Fruit fly (Drosophila melanogaster) whole organism, embryonic: ENCODE data around the gene alpha-Man-IIb.
A peak's percentile ranks its signal among the peaks of the same experiment; 100 is the strongest.

ENCODE experiments used
- CG14014 ChIP-seq: fragments of 200-800 bp; sonication (Bioruptor generic); IDR thresholded peaks from 2 replicates; pipeline ENCODE4 v1.3.6; 2022; ENCODE audit warnings: missing biosample characterization, missing genetic modification characterization
- CG6272 ChIP-seq: fragments of 200-800 bp; sonication (Bioruptor generic); IDR thresholded peaks from 2 replicates; pipeline ENCODE4 v1.3.6; 2022; ENCODE audit warnings: missing biosample characterization, missing genetic modification characterization
- CG9437 ChIP-seq: fragments of 200-800 bp; sonication (Bioruptor generic); optimal IDR thresholded peaks from 2 replicates; lab custom pipeline; 2018; ENCODE audit warnings: missing biosample characterization, mild to moderate bottlenecking, missing genetic modification characterization
- Mes4 ChIP-seq: fragments of 200-800 bp; sonication (Bioruptor generic); optimal IDR thresholded peaks from 2 replicates; lab custom pipeline; 2016; ENCODE audit warnings: missing biosample characterization, missing genetic modification characterization
- Optix ChIP-seq: fragments of 200-800 bp; sonication (Bioruptor generic); IDR thresholded peaks from 3 replicates; pipeline ENCODE4 v1.3.6; 2022; ENCODE audit warnings: missing biosample characterization, missing genetic modification characterization
- dpn ChIP-seq, 2 experiments: fragments of 200-800 bp; sonication (Bioruptor generic); optimal IDR thresholded peaks; 3 replicates each; lab custom pipeline; 2016; ENCODE audit warnings: missing biosample characterization in 2 of 2, missing genetic modification characterization in 2 of 2
- dysf ChIP-seq: fragments of 200-800 bp; sonication (Bioruptor generic); IDR thresholded peaks from 3 replicates; pipeline ENCODE4 v1.3.6; 2022; ENCODE audit warnings: missing biosample characterization, missing genetic modification characterization
- sr ChIP-seq: fragments of 200-800 bp; sonication (Bioruptor generic); IDR thresholded peaks from 3 replicates; pipeline ENCODE4 v1.3.6; 2022; ENCODE audit warnings: missing biosample characterization, missing genetic modification characterization

- TF ChIP-seq CG14014 (GFP tag; lab: Robert Waterston, UW): no peak
- TF ChIP-seq sr: peak; percentile 68
- TF ChIP-seq CG9437 (GFP tag; lab: Kevin White, UChicago): no peak
- TF ChIP-seq Optix (GFP tag; lab: Robert Waterston, UW): no peak
- no peak for TF ChIP-seq dpn (GFP tag; optimal IDR thresholded peaks at IDR 0.05; lab: Kevin White, UChicago)
- TF ChIP-seq CG6272: no peak
- no peak for TF ChIP-seq Mes4
- TF ChIP-seq dysf: no peak
These were observed 21.5 kb downstream of the alpha-Man-IIb start, which contains the start of gene CG4576 for dm6 chr3R:15825521-15825920.
